Fruit fly (Drosophila melanogaster): ENCODE measurements around the gene CG7142.

Gene CG7142

DNA sequence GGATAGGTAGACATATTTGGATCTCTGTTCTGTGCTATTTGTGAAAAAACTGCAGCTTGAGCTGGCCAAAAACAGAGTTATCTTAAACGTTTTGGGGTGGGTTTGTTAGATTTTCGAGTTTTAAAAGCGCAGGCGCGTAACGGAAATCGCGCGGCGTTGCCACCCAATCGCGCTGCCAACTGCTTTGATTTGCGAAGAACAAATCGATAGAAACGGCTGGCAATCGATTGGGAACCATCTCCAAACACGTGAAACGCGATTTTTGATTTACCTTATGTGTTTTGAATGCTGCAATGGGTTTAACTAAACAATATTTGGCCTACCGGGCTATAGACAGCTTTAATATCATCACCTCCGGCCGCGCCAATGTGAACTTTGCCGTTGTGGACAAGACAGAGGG lies 4.1 kb upstream of the CG7142 start, which contains the start of the genes CG14312 and CG8064 (continued):
- TF ChIP-seq CG2875 (GFP tag; optimal IDR thresholded peaks at IDR 0.05) = no peak
- no peak for TF ChIP-seq Dip2 (GFP tag; IDR thresholded peaks at IDR 0.05)
- TF ChIP-seq Ravus (GFP tag; IDR thresholded peaks at IDR 0.05) = no peak
- no peak for TF ChIP-seq CG8765 (GFP tag; IDR thresholded peaks at IDR 0.05)
- TF ChIP-seq Ssrp (tag; optimal IDR thresholded peaks at IDR 0.05) = no peak
- TF ChIP-seq Atf-2 (GFP tag; optimal IDR thresholded peaks at IDR 0.05) = no peak
- no peak for TF ChIP-seq CG17186 (GFP tag; optimal IDR thresholded peaks at IDR 0.05)
- no peak for TF ChIP-seq wor (GFP tag; IDR thresholded peaks at IDR 0.05)
- TF ChIP-seq CG13424 (tag; optimal IDR thresholded peaks at IDR 0.05) = no peak
- no peak for TF ChIP-seq CG11085 (GFP tag; IDR thresholded peaks at IDR 0.05)
- no peak for TF ChIP-seq Adf1 (GFP tag; IDR thresholded peaks at IDR 0.05)
- no peak for TF ChIP-seq CG14014 (GFP tag; IDR thresholded peaks at IDR 0.05)
- no peak for TF ChIP-seq tgo (GFP tag; IDR thresholded peaks at IDR 0.05)
- TF ChIP-seq peb (GFP tag; IDR thresholded peaks at IDR 0.05) = no peak
- no peak for TF ChIP-seq Chrac-16 (GFP tag; optimal IDR thresholded peaks at IDR 0.05)
- TF ChIP-seq HLH3B (GFP tag; IDR thresholded peaks at IDR 0.05) = no peak
- TF ChIP-seq CG17328 (GFP tag; IDR thresholded peaks at IDR 0.05) = no peak
- no peak for TF ChIP-seq CG3838 (GFP tag; optimal IDR thresholded peaks at IDR 0.05)
- no peak for TF ChIP-seq CG8944 (GFP tag; optimal IDR thresholded peaks at IDR 0.05)
- no peak for TF ChIP-seq unpg (GFP tag; optimal IDR thresholded peaks at IDR 0.05)
- TF ChIP-seq tna (GFP tag; IDR thresholded peaks at IDR 0.05; ENCODE audit: partially characterized antibody) = no peak
- peak; percentile 47 for TF ChIP-seq CG12659 (GFP tag; optimal IDR thresholded peaks at IDR 0.05)
- no peak for TF ChIP-seq lab (GFP tag; optimal IDR thresholded peaks at IDR 0.05)
- no peak for TF ChIP-seq CG1233 (GFP tag; optimal IDR thresholded peaks at IDR 0.05)
- no peak for TF ChIP-seq CG3281 (GFP tag; optimal IDR thresholded peaks at IDR 0.05)
- no peak for TF ChIP-seq CG33557 (GFP tag; optimal IDR thresholded peaks at IDR 0.05)
- TF ChIP-seq tx (GFP tag; optimal IDR thresholded peaks at IDR 0.05) = no peak
- TF ChIP-seq slbo (GFP tag; IDR thresholded peaks at IDR 0.05) = no peak
- TF ChIP-seq onecut (GFP tag; IDR thresholded peaks at IDR 0.05) = peak; percentile 48
- TF ChIP-seq Asciz (GFP tag; optimal IDR thresholded peaks at IDR 0.05) = no peak
- no peak for TF ChIP-seq Trl (optimal IDR thresholded peaks at IDR 0.05)
- no peak for TF ChIP-seq Trl (GFP tag; optimal IDR thresholded peaks at IDR 0.05)
- peak; percentile 62 for TF ChIP-seq MESR4 (GFP tag; optimal IDR thresholded peaks at IDR 0.05)
- TF ChIP-seq ap (GFP tag; IDR thresholded peaks at IDR 0.05) = no peak
- TF ChIP-seq ssp (GFP tag; IDR thresholded peaks at IDR 0.05) = no peak
- TF ChIP-seq B-H1 (GFP tag; IDR thresholded peaks at IDR 0.05) = no peak
- no peak for TF ChIP-seq croc (GFP tag; conservative IDR thresholded peaks at IDR 0.05)
- no peak for TF ChIP-seq p53 (GFP tag; optimal IDR thresholded peaks at IDR 0.05)
- TF ChIP-seq CG6683 (GFP tag; optimal IDR thresholded peaks at IDR 0.05) = no peak
- peak; percentile 88 for TF ChIP-seq E2f2 (GFP tag; IDR thresholded peaks at IDR 0.05)
- peak; percentile 29 for TF ChIP-seq CHES-1-like (GFP tag; optimal IDR thresholded peaks at IDR 0.05)
- TF ChIP-seq CG7963 (GFP tag; IDR thresholded peaks at IDR 0.05; ENCODE audit: partially characterized antibody) = peak; percentile 59; the same call in 2 of the 3 replicates
- TF ChIP-seq Hr3 (GFP tag; optimal IDR thresholded peaks at IDR 0.05) = no peak
- no peak for TF ChIP-seq br (optimal IDR thresholded peaks at IDR 0.05)
- no peak for TF ChIP-seq chn (GFP tag; optimal IDR thresholded peaks at IDR 0.05)
- TF ChIP-seq sens-2 (GFP tag; IDR thresholded peaks at IDR 0.05) = no peak
- no peak for TF ChIP-seq pb (GFP tag; optimal IDR thresholded peaks at IDR 0.05)
- TF ChIP-seq Lhr (GFP tag; optimal IDR thresholded peaks at IDR 0.05) = peak; percentile 48
- no peak for TF ChIP-seq TFAM (GFP tag; optimal IDR thresholded peaks at IDR 0.05)
- no peak for TF ChIP-seq fd64A (GFP tag; optimal IDR thresholded peaks at IDR 0.05)
- no peak for TF ChIP-seq CkIIα-i1 (GFP tag; IDR thresholded peaks at IDR 0.05)
- no peak for TF ChIP-seq CG14441 (GFP tag; IDR thresholded peaks at IDR 0.05)
- 0 out of 2 replicates have a peak, but pooled peaks have one; percentile 25 for TF ChIP-seq vvl (GFP tag; IDR thresholded peaks at IDR 0.05)
